Worm (Caenorhabditis elegans): ENCODE results near the gene josd-1.

ce11 chrIII:2805084-2805483 is 31.4 kb upstream of the josd-1 start, which contains the start of gene Y71H2AM.3:
- TF ChIP-seq him-1 (tag; optimal IDR thresholded peaks at IDR 0.05) (no peak), dao-5 (tag; optimal IDR thresholded peaks at IDR 0.05) (no peak), W03F9.2 (tag; optimal IDR thresholded peaks at IDR 0.05) (no peak)

All from whole organism, L4/young adult.